Fruit fly (Drosophila melanogaster) S2 (cell line): ENCODE measurements around the gene Neu2.

Source experiments
- CG8478 ChIP-seq: fragments of >200 bp; optimal IDR thresholded peaks from 2 replicates; lab custom pipeline; 2018
- CTCF ChIP-seq, 2 experiments: fragments of >200 bp; optimal IDR thresholded peaks; 2 replicates each; lab custom pipeline; 2018

The Neu2 gene

DNA sequence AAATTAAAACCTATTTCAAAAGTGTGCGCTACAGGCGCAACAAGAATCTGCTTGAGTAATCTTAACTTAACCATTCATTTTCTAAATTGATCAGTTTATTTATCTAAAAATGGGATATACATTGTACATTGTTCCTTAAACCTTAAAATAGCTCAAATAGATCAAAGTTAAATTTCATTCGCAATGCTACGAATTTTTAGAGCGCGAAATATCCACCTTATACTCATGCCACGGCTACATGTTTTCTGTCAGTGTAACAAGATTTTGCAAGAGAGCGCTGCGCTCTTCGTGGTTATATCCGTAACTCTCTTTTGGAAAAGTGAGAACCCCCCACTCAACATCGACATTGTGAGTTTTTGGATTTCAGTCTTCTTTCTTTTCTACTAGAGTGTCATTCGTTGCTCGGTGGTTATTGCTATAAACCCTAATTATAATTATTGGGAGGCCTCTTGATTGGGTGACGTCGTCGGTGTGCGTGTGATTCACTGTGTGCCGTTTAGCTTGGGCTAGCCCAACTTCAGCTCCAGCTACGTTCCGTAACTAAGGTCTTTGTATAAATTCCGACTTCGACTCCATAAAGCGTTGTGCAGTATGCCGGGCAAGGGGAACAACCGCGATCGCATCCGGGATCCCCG is 19.2 kb upstream of the Neu2 start:
- TF ChIP-seq CG8478 (lab: Kevin White, UChicago) (no peak), CTCF (optimal IDR thresholded peaks at IDR 0.05; lab: Kevin White, UChicago) (no peak)

DNA sequence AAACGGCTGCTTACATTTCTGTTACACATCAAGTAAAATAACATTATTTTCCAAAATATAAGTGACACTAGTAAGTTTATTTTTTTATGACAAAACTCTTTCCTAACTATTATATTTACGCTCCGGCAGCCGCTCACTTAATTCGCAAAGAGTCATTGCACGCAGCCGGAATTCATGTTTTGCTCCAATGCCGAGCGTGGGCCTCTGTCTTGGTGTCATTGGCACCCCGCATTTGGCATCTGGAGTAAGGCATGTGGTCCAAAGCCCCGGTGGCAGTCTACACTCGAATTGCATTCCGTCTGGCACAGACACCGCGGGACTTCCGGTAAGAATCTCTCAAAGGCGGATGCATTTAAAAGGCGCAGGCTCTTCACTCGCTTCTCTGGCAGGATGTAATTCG is 18.2 kb upstream of the Neu2 start:
- TF ChIP-seq CTCF (optimal IDR thresholded peaks at IDR 0.05; lab: Kevin White, UChicago), result no peak
- no peak for TF ChIP-seq CG8478 (lab: Kevin White, UChicago)

DNA sequence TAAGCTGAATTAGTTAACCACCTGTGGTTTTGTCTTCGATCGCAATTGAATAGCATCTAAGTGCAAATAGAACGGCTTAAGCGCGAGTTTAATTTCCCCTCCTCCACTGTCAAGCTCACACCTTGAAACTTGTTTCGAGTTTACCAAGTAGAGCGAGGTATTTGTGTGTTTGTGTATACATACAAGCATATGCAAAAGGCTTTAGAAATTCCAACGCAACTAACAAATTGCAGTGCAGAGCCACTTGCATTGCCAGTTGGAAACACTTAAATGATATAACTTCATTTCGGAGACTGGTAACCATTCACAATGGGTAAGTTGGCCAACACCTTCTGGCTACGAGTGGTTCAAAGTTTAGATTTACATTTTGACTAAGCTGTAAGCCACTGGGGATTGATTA is 17.6 kb upstream of the Neu2 start:
- no peak for TF ChIP-seq CTCF (optimal IDR thresholded peaks at IDR 0.05; lab: Kevin White, UChicago)
- TF ChIP-seq CG8478 (lab: Kevin White, UChicago), result no peak

DNA sequence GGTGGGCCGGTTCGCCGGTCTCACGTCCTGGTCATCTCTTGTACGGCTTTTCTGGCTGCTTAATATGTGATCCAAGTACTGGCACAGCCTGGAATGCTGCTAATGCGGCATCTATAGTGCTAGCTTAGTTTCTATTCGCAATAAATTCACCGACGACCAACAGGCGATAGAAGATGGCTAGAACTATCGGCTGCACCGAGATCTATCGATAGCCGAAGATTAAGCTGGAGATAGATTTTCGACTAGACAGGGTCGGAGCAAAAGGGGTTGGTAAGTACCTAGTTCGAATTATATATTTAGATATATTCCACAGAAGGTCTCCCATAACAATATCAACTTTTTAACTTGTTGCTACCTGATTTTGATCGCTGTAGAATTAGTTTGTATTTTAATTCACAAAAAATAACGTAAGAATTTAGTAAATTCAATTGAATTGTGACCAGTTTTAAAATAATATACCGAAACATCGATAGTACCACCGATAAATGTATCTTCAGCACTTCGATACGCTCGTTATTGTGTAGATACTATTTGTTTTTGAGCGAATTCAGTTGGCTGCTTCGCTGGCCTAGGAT is 17.1 kb upstream of the Neu2 start, which contains the start of the genes Glg1 and M6:
Gene Glg1 (minus strand): TSS at position 185 of the 575 bp plus-strand sequence.
Gene M6 (plus strand): TSS at position 499 of the 575 bp plus-strand sequence.
- TF ChIP-seq CTCF (optimal IDR thresholded peaks at IDR 0.05; lab: Kevin White, UChicago), result peak; percentile 27 to 47
- no peak for TF ChIP-seq CG8478 (lab: Kevin White, UChicago)

DNA sequence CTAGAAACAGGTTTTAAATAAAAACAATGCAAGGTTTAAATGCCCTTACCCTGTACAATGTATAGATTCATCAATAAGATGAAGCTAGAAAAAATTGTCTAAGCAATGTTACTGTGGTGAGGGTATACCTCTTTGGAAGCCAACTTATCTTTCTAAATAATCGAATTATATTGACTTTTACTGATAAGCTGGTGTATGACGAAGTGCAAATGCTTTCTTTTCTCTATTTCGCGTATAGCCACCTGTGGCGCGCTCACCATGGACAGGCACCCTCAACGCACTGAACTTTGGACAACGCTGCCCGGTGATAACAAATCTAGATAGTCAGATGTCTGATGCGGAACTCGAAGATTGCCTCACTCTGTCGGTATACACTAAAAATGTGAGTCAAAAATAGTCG is 11.5 kb upstream of the Neu2 start:
- TF ChIP-seq CG8478 (lab: Kevin White, UChicago) (no peak), CTCF (optimal IDR thresholded peaks at IDR 0.05; lab: Kevin White, UChicago) (no peak)

DNA sequence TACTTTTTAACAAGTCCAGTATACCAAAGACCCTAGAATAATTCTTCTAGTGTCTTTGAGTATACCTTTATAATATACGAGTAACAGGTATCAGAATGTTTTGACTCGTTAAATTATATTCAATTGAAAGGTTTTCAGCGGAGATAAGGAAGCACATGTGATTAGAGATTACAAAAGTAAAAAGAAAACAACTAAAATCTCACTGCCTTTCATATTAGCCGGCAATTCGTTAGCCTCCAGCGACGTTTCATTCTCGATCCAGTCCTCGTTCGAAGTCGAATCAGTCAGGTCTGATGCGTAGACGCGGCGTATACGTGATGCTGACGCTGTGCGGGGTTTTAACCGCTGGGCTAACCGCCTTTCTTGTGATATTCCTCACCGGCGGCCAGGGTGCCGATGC is 10.8 kb upstream of the Neu2 start, which contains the start of gene Est-Q:
Gene Est-Q (plus strand): TSS at position 250 of the 400 bp plus-strand sequence.
- TF ChIP-seq CG8478 (lab: Kevin White, UChicago) (no peak), CTCF (optimal IDR thresholded peaks at IDR 0.05; lab: Kevin White, UChicago) (no peak)

DNA sequence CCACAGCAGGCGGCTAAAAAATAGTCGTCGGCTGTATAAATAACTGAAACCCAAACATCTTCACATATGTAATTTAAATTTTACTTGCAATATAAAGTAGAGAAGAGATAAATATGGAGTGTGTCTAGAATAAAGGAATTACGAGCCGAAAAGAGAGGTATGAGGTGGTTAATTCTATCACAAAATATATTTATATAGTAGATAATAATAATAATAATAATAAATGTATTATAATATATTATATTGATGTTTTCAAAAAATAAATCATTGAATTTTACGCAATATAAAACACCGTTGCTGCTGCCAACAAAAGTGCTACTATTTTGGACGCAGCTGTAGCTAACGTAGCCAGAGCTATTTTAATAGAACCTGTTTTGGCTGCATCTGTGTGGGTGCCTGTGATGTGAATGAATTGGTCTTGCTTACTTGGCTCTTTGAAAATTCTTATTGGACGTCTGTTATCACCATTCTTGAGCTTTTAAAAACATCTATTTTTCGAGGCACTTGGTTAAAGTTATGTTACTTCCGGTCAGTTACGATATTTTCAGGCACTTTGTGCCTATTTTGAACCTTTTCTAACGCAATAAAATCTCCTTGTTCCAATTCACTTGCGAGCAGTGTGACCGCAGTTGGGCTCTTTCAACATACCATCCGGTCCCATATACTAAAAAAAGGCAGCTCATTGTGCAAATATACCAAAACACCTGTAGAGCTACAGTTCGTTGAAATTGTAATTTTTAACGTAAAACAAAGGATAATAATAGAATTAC is 6.7 kb upstream of the Neu2 start, which contains the start of gene Hr78:
Gene Hr78 (minus strand): TSS at position 630 of the 770 bp plus-strand sequence.
- TF ChIP-seq CTCF (optimal IDR thresholded peaks at IDR 0.05; lab: Kevin White, UChicago) (no peak), CG8478 (lab: Kevin White, UChicago) (no peak)

DNA sequence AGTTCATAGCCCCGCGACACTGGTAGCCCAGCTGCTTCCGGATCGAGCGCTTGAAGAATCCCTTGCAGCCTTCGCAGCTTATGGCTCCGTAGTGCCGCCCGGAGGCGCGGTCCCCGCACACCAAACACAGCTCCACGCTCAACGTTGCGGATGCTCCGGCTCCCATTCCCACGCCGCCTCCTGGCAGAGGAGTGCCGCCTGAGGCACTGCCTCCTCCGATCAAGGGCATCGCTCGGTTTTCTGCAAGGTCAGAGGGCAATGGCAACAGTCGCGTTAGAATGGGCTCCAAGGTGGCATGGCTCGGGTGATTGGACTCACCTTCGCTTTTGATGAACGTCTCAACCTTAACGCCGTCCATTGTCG is 6.1 kb upstream of the Neu2 start:
- TF ChIP-seq CTCF (optimal IDR thresholded peaks at IDR 0.05; lab: Kevin White, UChicago) (no peak), CG8478 (lab: Kevin White, UChicago) (no peak)

DNA sequence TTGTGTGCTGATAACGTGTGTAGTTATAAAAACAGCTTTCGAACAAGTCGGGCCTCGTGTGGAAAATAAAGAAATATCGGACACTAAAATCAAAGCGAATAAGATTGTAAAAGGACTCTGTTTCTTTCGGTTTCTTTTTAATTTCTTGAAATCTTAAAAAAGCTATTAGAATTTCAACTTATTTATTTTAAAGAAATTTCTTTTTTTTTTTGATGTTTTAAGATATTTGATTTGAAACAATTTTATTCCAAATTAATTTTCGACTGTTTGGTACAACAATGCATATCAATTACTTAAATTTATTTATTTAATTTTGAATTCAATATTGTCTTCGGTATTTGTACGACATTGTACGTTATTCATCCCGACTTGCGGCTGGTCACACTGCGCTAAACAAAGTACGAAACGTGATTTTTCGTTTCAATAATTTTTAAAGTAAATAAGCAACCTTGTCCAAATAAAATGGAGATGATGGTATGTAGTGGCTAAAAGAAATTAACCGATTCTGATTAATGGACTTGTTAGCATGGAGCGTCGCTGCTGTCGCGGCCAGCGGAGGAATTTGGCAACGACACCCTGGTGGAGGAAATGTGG is 2.4 kb upstream of the Neu2 start, which contains the start of the genes CG7202 and CG7519:
Gene CG7202 (minus strand): TSS at position 51 of the 594 bp plus-strand sequence.
Gene CG7519 (plus strand): TSS at position 361 of the 594 bp plus-strand sequence.
- TF ChIP-seq CTCF (optimal IDR thresholded peaks at IDR 0.05; lab: Kevin White, UChicago) (no peak), CG8478 (lab: Kevin White, UChicago) (no peak)

DNA sequence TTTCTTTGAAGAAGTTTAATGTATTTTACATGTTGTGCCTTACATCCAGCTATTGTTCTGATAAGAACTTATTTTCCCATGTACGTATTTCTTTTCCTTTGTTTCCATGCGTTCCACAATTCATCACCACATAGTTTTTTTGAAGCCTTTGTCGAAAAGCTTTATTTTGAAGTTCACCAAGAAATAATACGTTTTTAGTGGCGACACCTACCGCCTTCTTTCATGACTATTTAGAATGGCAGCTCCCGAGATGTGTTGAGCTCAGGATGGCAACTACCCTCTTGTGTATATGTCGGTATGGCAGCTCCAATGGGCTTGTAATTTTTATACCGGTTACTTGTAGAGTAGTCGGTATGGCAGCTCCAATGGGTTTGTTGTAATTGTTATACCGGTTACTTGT is 6.5 kb downstream of the Neu2 start:
- TF ChIP-seq CTCF (optimal IDR thresholded peaks at IDR 0.05; lab: Kevin White, UChicago), result peak; percentile 99
- no peak for TF ChIP-seq CG8478 (lab: Kevin White, UChicago)

DNA sequence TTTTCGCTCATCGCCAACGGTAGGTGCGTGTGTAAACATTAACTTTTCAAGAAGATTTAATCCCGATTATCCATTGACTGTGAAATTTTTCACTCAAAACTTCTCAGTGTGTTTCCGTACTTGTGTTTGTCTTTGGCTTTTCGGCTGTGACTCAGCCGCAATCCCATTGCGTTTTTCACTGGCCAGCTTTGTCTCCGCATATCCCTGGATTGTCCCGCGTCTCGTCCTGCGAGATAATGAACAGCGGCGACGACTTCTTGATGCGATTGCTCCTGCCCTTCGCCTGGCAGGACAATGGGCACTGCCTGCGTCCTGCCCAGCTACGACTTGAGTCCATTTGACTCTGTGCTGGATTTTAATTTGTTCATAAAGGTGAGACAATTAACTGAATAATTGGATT is 8.3 kb downstream of the Neu2 start:
- no peak for TF ChIP-seq CTCF (optimal IDR thresholded peaks at IDR 0.05; lab: Kevin White, UChicago)

DNA sequence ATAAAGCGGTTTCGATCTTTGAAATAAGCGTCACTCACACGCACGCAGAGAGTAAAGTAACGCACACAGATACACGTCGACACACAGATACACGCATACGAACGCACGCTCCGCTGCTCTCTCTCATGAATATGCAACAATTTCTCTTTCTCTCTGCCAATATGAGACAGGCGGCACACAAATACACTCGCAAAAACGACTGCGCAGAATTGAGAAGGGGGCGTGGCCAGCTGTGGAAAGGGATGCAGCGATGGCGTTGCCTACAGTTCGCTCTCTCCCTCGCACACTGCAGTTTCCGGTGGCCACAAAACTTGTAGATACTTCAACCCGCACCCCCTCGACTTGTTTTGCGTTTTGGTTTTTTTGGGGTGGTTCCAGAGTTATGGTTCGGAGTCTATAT is 10.8 kb downstream of the Neu2 start:
- TF ChIP-seq CTCF (optimal IDR thresholded peaks at IDR 0.05; lab: Kevin White, UChicago) (no peak), CG8478 (lab: Kevin White, UChicago) (no peak)

DNA sequence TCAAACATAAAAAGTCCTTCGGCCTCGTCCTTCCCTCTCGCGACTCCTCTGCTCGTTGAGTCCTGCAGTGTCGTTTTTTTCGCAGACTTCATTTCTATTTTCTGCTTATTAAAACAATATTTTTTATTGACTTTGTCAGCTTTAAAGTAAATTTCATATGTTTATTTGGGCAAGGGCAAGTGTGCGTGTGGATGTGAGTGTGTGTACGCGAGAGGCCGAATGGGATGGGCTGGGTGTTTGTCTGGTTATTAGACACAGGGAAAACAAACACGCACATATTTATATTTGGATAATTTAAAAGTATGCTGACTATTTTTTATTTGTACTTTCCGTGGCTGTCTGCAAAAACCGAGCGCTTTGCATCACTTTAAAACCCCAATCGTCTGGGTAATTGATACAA is 12.5 kb downstream of the Neu2 start:
- no peak for TF ChIP-seq CTCF (optimal IDR thresholded peaks at IDR 0.05; lab: Kevin White, UChicago)
- no peak for TF ChIP-seq CG8478 (lab: Kevin White, UChicago)

DNA sequence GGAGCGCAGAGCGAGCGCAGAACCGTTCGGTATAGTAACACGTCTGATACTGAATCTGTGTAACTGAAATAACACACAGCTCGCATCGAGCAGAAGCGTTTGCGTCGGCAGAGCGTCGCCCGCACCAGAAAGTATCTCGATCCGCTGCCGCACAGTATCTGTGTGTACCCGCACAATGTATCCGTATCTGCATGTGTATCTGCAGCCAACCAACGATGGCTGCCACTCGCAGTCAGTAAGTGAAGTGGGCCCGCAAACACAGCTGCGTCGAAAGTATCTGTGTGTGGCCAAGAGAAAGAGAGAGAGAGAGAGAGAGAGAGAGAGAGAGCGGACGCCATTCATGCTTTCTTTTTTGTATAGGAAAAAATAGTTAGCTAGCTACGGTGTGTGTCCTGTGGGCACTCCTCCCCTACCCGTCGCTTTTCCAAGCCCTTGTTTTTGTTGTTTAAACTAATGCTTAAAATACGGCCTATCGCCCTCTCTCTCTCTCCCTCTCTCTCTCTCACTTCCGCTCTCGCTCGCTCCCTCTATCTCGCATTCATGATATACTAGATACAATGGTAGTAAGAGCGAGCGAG is 13.9 kb downstream of the Neu2 start, which contains the start of gene croc:
Gene croc (minus strand): TSS at position 51 of the 578 bp plus-strand sequence.
- TF ChIP-seq CG8478 (lab: Kevin White, UChicago), result no peak
- peak in 1 of 2 experiments; percentile 12 for TF ChIP-seq CTCF (optimal IDR thresholded peaks at IDR 0.05; lab: Kevin White, UChicago)
